ENCODE assay signal across 5 worm cellular contexts in genomic region chrIII:3957119-3957739, ce11.
TF ChIP-seq lines count a peak whose summit lies in the region.

No protein-coding gene starts in this region.

TF ChIP-seq in whole organism, L1 larva, 84 proteins besides CTCF, POLR2A, EP300 and RAD21:
- no peak for TF ChIP-seq swsn-7 (tag; optimal IDR thresholded peaks at IDR 0.05; lab: Kevin White, UChicago)
- TF ChIP-seq tbx-2 (tag; optimal IDR thresholded peaks at IDR 0.05; lab: Kevin White, UChicago): peak; percentile 6
- TF ChIP-seq ztf-11 (tag; optimal IDR thresholded peaks at IDR 0.05; lab: Kevin White, UChicago): peak in 1 of 2 experiments; percentile 73
- peak; percentile 41 for TF ChIP-seq lin-13 (GFP tag; optimal IDR thresholded peaks at IDR 0.05; lab: Kevin White, UChicago)
- no peak for TF ChIP-seq hpl-2 (GFP tag; optimal IDR thresholded peaks at IDR 0.05; lab: Kevin White, UChicago)
- peak; percentile 41 for TF ChIP-seq ama-1 (optimal IDR thresholded peaks at IDR 0.05; lab: Kevin White, UChicago)
- TF ChIP-seq snpc-4 (tag; optimal IDR thresholded peaks at IDR 0.05; lab: Kevin White, UChicago): peak; percentile 81
TF ChIP-seq in whole organism, L1 larva: peak in this region for 5.

TF ChIP-seq in whole organism, L2 larva, 48 proteins besides CTCF, POLR2A, EP300 and RAD21:
- TF ChIP-seq lsy-2 (tag; optimal IDR thresholded peaks at IDR 0.05; lab: Kevin White, UChicago) (no peak), snpc-4 (tag; optimal IDR thresholded peaks at IDR 0.05; lab: Kevin White, UChicago) (peak; percentile 33)
TF ChIP-seq in whole organism, L2 larva: peak in this region for 1.

TF ChIP-seq in whole organism, L3 larva, 47 proteins besides CTCF, POLR2A, EP300 and RAD21:
- TF ChIP-seq snpc-4 (tag; optimal IDR thresholded peaks at IDR 0.05; lab: Kevin White, UChicago) (peak; percentile 72), nhr-67 (tag; optimal IDR thresholded peaks at IDR 0.05; lab: Kevin White, UChicago) (no peak), egl-5 (tag; optimal IDR thresholded peaks at IDR 0.05; lab: Kevin White, UChicago) (peak; percentile 8), ama-1 (optimal IDR thresholded peaks at IDR 0.05; lab: Kevin White, UChicago) (peak; percentile 69)

TF ChIP-seq in whole organism, L4 larva, 104 proteins besides CTCF, POLR2A, EP300 and RAD21:
- no peak for TF ChIP-seq skn-1 (tag; optimal IDR thresholded peaks at IDR 0.05; lab: Kevin White, UChicago)
- TF ChIP-seq dpl-1 (GFP tag; optimal IDR thresholded peaks at IDR 0.05; lab: Kevin White, UChicago): no peak
- no peak for TF ChIP-seq ama-1 (optimal IDR thresholded peaks at IDR 0.05; lab: Kevin White, UChicago)
- no peak for TF ChIP-seq mdt-29 (GFP tag; IDR thresholded peaks at IDR 0.05; lab: Robert Waterston, UW)
- no peak for TF ChIP-seq lin-13 (GFP tag; optimal IDR thresholded peaks at IDR 0.05; lab: Kevin White, UChicago)
- TF ChIP-seq ztf-7 (tag; optimal IDR thresholded peaks at IDR 0.05; lab: Kevin White, UChicago): no peak
- TF ChIP-seq dmd-8 (GFP tag; IDR thresholded peaks at IDR 0.05; lab: Robert Waterston, UW): no peak
- no peak for TF ChIP-seq nhr-237 (tag; optimal IDR thresholded peaks at IDR 0.05; lab: Kevin White, UChicago)
- TF ChIP-seq nhr-41 (GFP tag; IDR thresholded peaks at IDR 0.05; lab: Robert Waterston, UW): no peak
- peak; percentile 1 for TF ChIP-seq snpc-4 (tag; optimal IDR thresholded peaks at IDR 0.05; lab: Kevin White, UChicago)
- no peak for TF ChIP-seq tag-97 (GFP tag; IDR thresholded peaks at IDR 0.05; lab: Robert Waterston, UW)
- no peak for TF ChIP-seq zfp-2 (tag; optimal IDR thresholded peaks at IDR 0.05; lab: Kevin White, UChicago)
- TF ChIP-seq daf-19 (GFP tag; conservative IDR thresholded peaks at IDR 0.05; lab: Robert Waterston, UW): 0 out of 2 replicates have a peak, but pooled peaks have one; percentile 62
- no peak for TF ChIP-seq sdz-12 (GFP tag; optimal IDR thresholded peaks at IDR 0.05; lab: Kevin White, UChicago)
- no peak for TF ChIP-seq daf-8 (GFP tag; IDR thresholded peaks at IDR 0.05; lab: Robert Waterston, UW)
- TF ChIP-seq zag-1 (tag; optimal IDR thresholded peaks at IDR 0.05; lab: Kevin White, UChicago): no peak
- TF ChIP-seq mes-2 (tag; optimal IDR thresholded peaks at IDR 0.05; lab: Kevin White, UChicago; ENCODE audit: poor library complexity, severe bottlenecking): no peak
- 0 out of 2 replicates have a peak, but pooled peaks have one; percentile 53 for TF ChIP-seq egl-43 (GFP tag; IDR thresholded peaks at IDR 0.05; lab: Robert Waterston, UW)
- peak; percentile 18 for TF ChIP-seq aha-1 (tag; lab: Kevin White, UChicago)
- no peak for TF ChIP-seq madf-5 (GFP tag; IDR thresholded peaks at IDR 0.05; lab: Robert Waterston, UW)

TF ChIP-seq in whole organism, young adult, 124 proteins besides CTCF, POLR2A, EP300 and RAD21:
- TF ChIP-seq let-607 (tag; optimal IDR thresholded peaks at IDR 0.05; lab: Kevin White, UChicago): no peak
- no peak for TF ChIP-seq B0019.2 (GFP tag; conservative IDR thresholded peaks at IDR 0.05; lab: Robert Waterston, UW)
- TF ChIP-seq ets-4 (GFP tag; optimal IDR thresholded peaks at IDR 0.05; lab: Kevin White, UChicago): no peak
- no peak for TF ChIP-seq nfya-1 (tag; optimal IDR thresholded peaks at IDR 0.05; lab: Kevin White, UChicago; ENCODE audit: borderline replicate concordance, insufficient read depth)
- no peak for TF ChIP-seq F22D6.2 (tag; optimal IDR thresholded peaks at IDR 0.05; lab: Kevin White, UChicago)
- TF ChIP-seq Y56A3A.18 (GFP tag; IDR thresholded peaks at IDR 0.05; lab: Robert Waterston, UW): no peak
- peak; percentile 20 for TF ChIP-seq snpc-1.1 (tag; optimal IDR thresholded peaks at IDR 0.05; lab: Kevin White, UChicago; ENCODE audit: insufficient read depth)
- no peak for TF ChIP-seq lin-26 (GFP tag; IDR thresholded peaks at IDR 0.05; lab: Robert Waterston, UW)
- TF ChIP-seq chd-7 (tag; optimal IDR thresholded peaks at IDR 0.05; lab: Kevin White, UChicago): peak; percentile 44
- TF ChIP-seq egl-44 (GFP tag; IDR thresholded peaks at IDR 0.05; lab: Robert Waterston, UW): no peak
- TF ChIP-seq nfya-2 (GFP tag; IDR thresholded peaks at IDR 0.05; lab: Robert Waterston, UW): no peak
- TF ChIP-seq dpl-1 (GFP tag; optimal IDR thresholded peaks at IDR 0.05; lab: Kevin White, UChicago): no peak
- no peak for TF ChIP-seq fkh-3 (tag; optimal IDR thresholded peaks at IDR 0.05; lab: Kevin White, UChicago)
- no peak for TF ChIP-seq ztf-18 (tag; optimal IDR thresholded peaks at IDR 0.05; lab: Kevin White, UChicago)
- TF ChIP-seq cebp-2 (GFP tag; IDR thresholded peaks at IDR 0.05; lab: Robert Waterston, UW): no peak
- no peak for TF ChIP-seq die-1 (tag; optimal IDR thresholded peaks at IDR 0.05; lab: Kevin White, UChicago)
- no peak for TF ChIP-seq F10E7.11 (tag; optimal IDR thresholded peaks at IDR 0.05; lab: Kevin White, UChicago)
- no peak for TF ChIP-seq nhr-80 (tag; optimal IDR thresholded peaks at IDR 0.05; lab: Kevin White, UChicago)
- TF ChIP-seq gei-17 (GFP tag; optimal IDR thresholded peaks at IDR 0.05; lab: Kevin White, UChicago): no peak
- TF ChIP-seq Y79H2A.3 (GFP tag; conservative IDR thresholded peaks at IDR 0.05; lab: Robert Waterston, UW): no peak
- TF ChIP-seq attf-6 (GFP tag; IDR thresholded peaks at IDR 0.05; lab: Robert Waterston, UW): 0 out of 2 replicates have a peak, but pooled peaks have one; percentile 21
- no peak for TF ChIP-seq ztf-28 (GFP tag; IDR thresholded peaks at IDR 0.05; lab: Robert Waterston, UW)
- TF ChIP-seq atf-7 (tag; optimal IDR thresholded peaks at IDR 0.05; lab: Kevin White, UChicago): no peak
- TF ChIP-seq ZK185.1 (tag; optimal IDR thresholded peaks at IDR 0.05; lab: Kevin White, UChicago; ENCODE audit: poor library complexity, severe bottlenecking): no peak
- no peak for TF ChIP-seq tbp1 (GFP tag; optimal IDR thresholded peaks at IDR 0.05; lab: Kevin White, UChicago)
- TF ChIP-seq nfyb-1 (GFP tag; IDR thresholded peaks at IDR 0.05; lab: Robert Waterston, UW): 0 out of 2 replicates have a peak, but pooled peaks have one; percentile 27
- TF ChIP-seq ama-1 (optimal IDR thresholded peaks at IDR 0.05; lab: Kevin White, UChicago): peak; percentile 32
- no peak for TF ChIP-seq ama-1 (GFP tag; optimal IDR thresholded peaks at IDR 0.05; lab: Kevin White, UChicago)
- TF ChIP-seq C06A6.2 (GFP tag; conservative IDR thresholded peaks at IDR 0.05; lab: Robert Waterston, UW): no peak
- TF ChIP-seq T26A5.8 (tag; optimal IDR thresholded peaks at IDR 0.05; lab: Kevin White, UChicago): no peak
- no peak for TF ChIP-seq unc-62 (GFP tag; optimal IDR thresholded peaks at IDR 0.05; lab: Kevin White, UChicago)
- TF ChIP-seq hmg-20 (GFP tag; IDR thresholded peaks at IDR 0.05; lab: Robert Waterston, UW): no peak
- TF ChIP-seq snpc-4 (GFP tag; optimal IDR thresholded peaks at IDR 0.05; lab: Kevin White, UChicago): peak; percentile 51
- TF ChIP-seq snpc-4 (tag; optimal IDR thresholded peaks at IDR 0.05; lab: Kevin White, UChicago): peak; percentile 35 to 78 (median 53)
- TF ChIP-seq madf-8 (GFP tag; conservative IDR thresholded peaks at IDR 0.05; lab: Robert Waterston, UW): no peak
- TF ChIP-seq nhr-90 (tag; optimal IDR thresholded peaks at IDR 0.05; lab: Kevin White, UChicago): no peak
- TF ChIP-seq sdz-38 (tag; optimal IDR thresholded peaks at IDR 0.05; lab: Kevin White, UChicago): no peak
- TF ChIP-seq Y53F4B.3 (GFP tag; IDR thresholded peaks at IDR 0.05; lab: Robert Waterston, UW): no peak
- no peak for TF ChIP-seq F37B4.10 (GFP tag; IDR thresholded peaks at IDR 0.05; lab: Robert Waterston, UW)
- no peak for TF ChIP-seq rec-8 (tag; optimal IDR thresholded peaks at IDR 0.05; lab: Kevin White, UChicago)
TF ChIP-seq in whole organism, young adult: peak in this region for 6.
